Worm (Caenorhabditis elegans): ENCODE measurements around the gene rpn-11.

DNA sequence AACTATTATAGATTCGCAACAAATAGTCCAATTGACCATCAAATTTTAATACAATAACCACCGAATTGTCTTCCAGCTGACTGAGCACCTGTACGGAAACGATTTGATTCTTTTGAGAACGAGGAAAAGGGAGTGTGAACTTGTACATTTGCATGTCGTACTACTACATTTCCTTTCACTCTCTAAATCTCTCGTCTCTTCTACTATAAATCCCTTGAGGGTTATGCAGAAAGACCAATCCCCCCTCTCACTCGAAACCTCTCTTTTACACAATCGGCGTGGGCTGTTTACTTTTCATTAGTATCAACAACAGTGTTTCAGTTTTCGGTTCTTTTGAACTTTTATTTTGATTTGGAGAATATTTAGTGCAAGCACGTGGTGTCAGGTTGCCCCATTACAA is 42.2 kb downstream of the rpn-11 start:
- TF ChIP-seq him-1 (tag; optimal IDR thresholded peaks at IDR 0.05) = no peak
- TF ChIP-seq dao-5 (tag; optimal IDR thresholded peaks at IDR 0.05) = no peak
- no peak for TF ChIP-seq W03F9.2 (tag; optimal IDR thresholded peaks at IDR 0.05)

All from whole organism, L4/young adult.